Worm (Caenorhabditis elegans): Measurements from ENCODE around the gene Y71H2AM.6.

ce11 chrIII:2800743-2801142, 19.9 kb downstream of the Y71H2AM.6 start:
- TF ChIP-seq dao-5 (tag; optimal IDR thresholded peaks at IDR 0.05) = no peak
- TF ChIP-seq him-1 (tag; optimal IDR thresholded peaks at IDR 0.05) = no peak
- no peak for TF ChIP-seq W03F9.2 (tag; optimal IDR thresholded peaks at IDR 0.05)
